Worm (Caenorhabditis elegans) whole organism, L4/young adult: Measurements from ENCODE around the gene alh-11.

Experiments used
- dao-5 ChIP-seq: sonication (generic microtip); optimal IDR thresholded peaks from 2 replicates; lab custom pipeline; 2016; ENCODE audit warnings: missing genotype, missing genetic modification characterization, moderate library complexity, missing compliant biosample characterization
- him-1 ChIP-seq: sonication (generic microtip); optimal IDR thresholded peaks from 2 replicates; lab custom pipeline; 2016; ENCODE audit warnings: missing genotype, missing genetic modification reagents, missing genetic modification characterization, missing compliant biosample characterization

DNA sequence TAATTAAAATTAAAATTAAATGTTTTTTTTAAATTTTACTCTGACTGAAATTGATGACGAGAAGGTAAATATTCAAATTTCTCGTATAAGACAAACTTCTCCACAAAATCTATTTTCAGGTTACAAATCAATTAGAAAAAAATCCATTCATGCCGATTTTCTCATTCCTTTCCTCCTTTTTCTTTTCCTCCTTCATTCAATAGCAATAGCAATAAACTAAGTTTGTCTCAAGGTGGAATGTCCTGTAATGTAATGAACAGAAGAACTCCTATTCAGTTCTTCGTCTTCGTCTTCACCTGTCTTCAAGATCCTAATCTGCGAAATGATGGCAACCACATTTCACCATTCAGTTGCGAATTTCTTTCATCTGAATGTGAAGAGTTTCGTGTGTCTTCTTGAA, 37.2 kb upstream of the alh-11 start, which contains the start of gene dac-1:
- TF ChIP-seq him-1 (tag; lab: Kevin White, UChicago): no peak
- TF ChIP-seq dao-5: no peak
